Worm (Caenorhabditis elegans) whole organism, L3 larva: ENCODE results near the gene srh-218.

Source experiments
- R02D3.7 ChIP-seq: fragments of 150-350 bp; optimal IDR thresholded peaks from 2 replicates; lab custom pipeline; 2014; ENCODE audit warnings: missing biosample characterization, missing genetic modification characterization
- ZK546.5 ChIP-seq: sonication (generic microtip); optimal IDR thresholded peaks from 2 replicates; lab custom pipeline; 2017; ENCODE audit warnings: missing biosample characterization, missing genetic modification characterization
- ama-1 ChIP-seq: fragments of 150-350 bp; optimal IDR thresholded peaks from 2 replicates; lab custom pipeline; 2018
- ceh-16 ChIP-seq: sonication (generic microtip); optimal IDR thresholded peaks from 2 replicates; lab custom pipeline; 2017; ENCODE audit warnings: missing biosample characterization, missing genetic modification characterization
- ceh-82 ChIP-seq: fragments of 150-350 bp; optimal IDR thresholded peaks from 2 replicates; lab custom pipeline; 2014; ENCODE audit warnings: missing biosample characterization, missing genetic modification characterization
- ceh-9 ChIP-seq: sonication (generic microtip); optimal IDR thresholded peaks from 2 replicates; lab custom pipeline; 2018; ENCODE audit warnings: missing biosample characterization, missing genetic modification characterization
- daf-12 ChIP-seq: fragments of 150-350 bp; optimal IDR thresholded peaks from 2 replicates; lab custom pipeline; 2014; ENCODE audit warnings: missing biosample characterization, missing genetic modification reagents, missing genetic modification characterization
- egl-27 ChIP-seq: sonication (generic microtip); optimal IDR thresholded peaks from 4 replicates; lab custom pipeline; 2017; ENCODE audit warnings: missing biosample characterization, missing genetic modification reagents, missing genetic modification characterization
- egl-5 ChIP-seq: fragments of 150-350 bp; optimal IDR thresholded peaks from 2 replicates; lab custom pipeline; 2017; ENCODE audit warnings: missing biosample characterization, missing genetic modification reagents, missing genetic modification characterization, inconsistent platforms
- elt-2 ChIP-seq: sonication (generic microtip); optimal IDR thresholded peaks from 2 replicates; lab custom pipeline; 2016; ENCODE audit warnings: missing genetic modification reagents, mild to moderate bottlenecking, missing genetic modification characterization, missing compliant biosample characterization
- eor-1 ChIP-seq, 2 experiments: fragments of 150-350 bp; optimal IDR thresholded peaks; 2 replicates each; lab custom pipeline; 2014 to 2018; ENCODE audit warnings: missing biosample characterization in 2 of 2, missing genetic modification characterization in 2 of 2
- fkh-10 ChIP-seq: sonication (generic microtip); optimal IDR thresholded peaks from 2 replicates; lab custom pipeline; 2017; ENCODE audit warnings: missing biosample characterization, missing genetic modification reagents, missing genetic modification characterization
- fkh-2 ChIP-seq: fragments of 150-350 bp; optimal IDR thresholded peaks from 2 replicates; lab custom pipeline; 2014; ENCODE audit warnings: missing biosample characterization, missing genetic modification reagents, missing genetic modification characterization
- fos-1 ChIP-seq: fragments of 150-350 bp; optimal IDR thresholded peaks from 2 replicates; lab custom pipeline; 2014; ENCODE audit warnings: missing biosample characterization, missing genetic modification characterization
- jun-1 ChIP-seq: fragments of 150-350 bp; optimal IDR thresholded peaks from 2 replicates; lab custom pipeline; 2014; ENCODE audit warnings: missing biosample characterization, missing genetic modification reagents, missing genetic modification characterization
- lin-15B ChIP-seq: fragments of 150-350 bp; optimal IDR thresholded peaks from 2 replicates; lab custom pipeline; 2014; ENCODE audit warnings: missing biosample characterization, missing genetic modification characterization
- lin-39 ChIP-seq: fragments of 150-350 bp; optimal IDR thresholded peaks from 2 replicates; lab custom pipeline; 2018; ENCODE audit warnings: missing biosample characterization, missing genetic modification reagents, missing genetic modification characterization
- lsy-12 ChIP-seq: sonication (generic microtip); optimal IDR thresholded peaks from 2 replicates; lab custom pipeline; 2016; ENCODE audit warnings: mild to moderate bottlenecking, missing genetic modification characterization, missing compliant biosample characterization
- nfya-1 ChIP-seq: sonication (generic microtip); optimal IDR thresholded peaks from 2 replicates; lab custom pipeline; 2017; ENCODE audit warnings: missing genetic modification characterization, mild to moderate bottlenecking, missing compliant biosample characterization, antibody characterized with exemption, moderate library complexity; ENCODE audit not compliant: insufficient read depth
- nhr-12 ChIP-seq: fragments of 150-350 bp; optimal IDR thresholded peaks from 2 replicates; lab custom pipeline; 2014; ENCODE audit warnings: missing biosample characterization, missing genetic modification characterization
- nhr-23 ChIP-seq: fragments of 150-350 bp; optimal IDR thresholded peaks from 2 replicates; lab custom pipeline; 2014; ENCODE audit warnings: missing biosample characterization, missing genetic modification reagents, missing genetic modification characterization
- nhr-237 ChIP-seq: fragments of 150-350 bp; optimal IDR thresholded peaks from 2 replicates; lab custom pipeline; 2014; ENCODE audit warnings: missing biosample characterization, missing genetic modification characterization
- nhr-25 ChIP-seq: sonication (generic microtip); optimal IDR thresholded peaks from 2 replicates; lab custom pipeline; 2017; ENCODE audit warnings: missing biosample characterization, missing genetic modification characterization
- nhr-28 ChIP-seq: fragments of 150-350 bp; optimal IDR thresholded peaks from 2 replicates; lab custom pipeline; 2014; ENCODE audit warnings: missing biosample characterization, missing genetic modification characterization
- nhr-67 ChIP-seq: fragments of 150-350 bp; optimal IDR thresholded peaks from 2 replicates; lab custom pipeline; 2014; ENCODE audit warnings: missing biosample characterization, missing genetic modification characterization
- nhr-76 ChIP-seq: fragments of 150-350 bp; sonication (generic microtip); optimal IDR thresholded peaks from 5 replicates; lab custom pipeline; 2014; ENCODE audit warnings: missing biosample characterization, missing genetic modification characterization
- nhr-77 ChIP-seq: fragments of 150-350 bp; optimal IDR thresholded peaks from 2 replicates; lab custom pipeline; 2014; ENCODE audit warnings: missing biosample characterization, missing genetic modification characterization
- pha-4 ChIP-seq: fragments of 150-350 bp; optimal IDR thresholded peaks from 2 replicates; lab custom pipeline; 2014; ENCODE audit warnings: missing biosample characterization, missing genetic modification reagents, missing genetic modification characterization
- pqm-1 ChIP-seq: fragments of 150-350 bp; optimal IDR thresholded peaks from 2 replicates; lab custom pipeline; 2017; ENCODE audit warnings: missing biosample characterization, missing genetic modification characterization, inconsistent platforms
- sea-2 ChIP-seq: fragments of 150-350 bp; sonication (generic microtip); optimal IDR thresholded peaks from 4 replicates; lab custom pipeline; 2014; ENCODE audit warnings: missing biosample characterization, missing genetic modification reagents, missing genetic modification characterization
- snpc-4 ChIP-seq: fragments of 150-350 bp; optimal IDR thresholded peaks from 2 replicates; lab custom pipeline; 2014; ENCODE audit warnings: missing biosample characterization, missing genetic modification characterization
- unc-39 ChIP-seq: sonication (generic microtip); optimal IDR thresholded peaks from 4 replicates; lab custom pipeline; 2017; ENCODE audit warnings: missing biosample characterization, missing genetic modification characterization
- zag-1 ChIP-seq: fragments of 150-350 bp; optimal IDR thresholded peaks from 2 replicates; lab custom pipeline; 2014; ENCODE audit warnings: missing biosample characterization, missing genetic modification characterization
- ztf-4 ChIP-seq: fragments of 150-350 bp; optimal IDR thresholded peaks from 2 replicates; lab custom pipeline; 2014; ENCODE audit warnings: missing biosample characterization, missing genetic modification characterization

Gene srh-218

DNA sequence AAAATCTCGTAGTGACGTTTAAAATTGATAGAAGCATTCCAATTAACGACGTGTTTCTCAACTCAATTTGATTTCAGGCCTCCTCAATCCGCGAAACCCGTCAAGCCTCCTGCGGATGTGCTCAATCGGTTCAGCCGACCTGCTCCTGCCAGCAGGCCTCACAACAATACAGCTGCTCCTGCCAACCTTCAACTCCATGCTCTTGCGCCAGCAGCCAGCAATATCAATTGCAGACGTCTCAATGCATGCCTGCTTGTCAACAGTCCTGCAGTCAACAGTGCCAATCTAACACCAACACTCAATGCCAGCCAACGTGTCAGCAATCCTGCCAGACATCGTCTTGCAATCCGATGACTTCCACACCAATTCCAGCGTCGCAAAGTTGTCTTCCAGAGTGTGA, 27.8 kb upstream of the srh-218 start:
- no peak for TF ChIP-seq jun-1 (tag; lab: Kevin White, UChicago)
- TF ChIP-seq fos-1 (tag; lab: Kevin White, UChicago) = no peak
- TF ChIP-seq ceh-82 (tag; lab: Kevin White, UChicago) = no peak
- TF ChIP-seq lin-39 (tag; lab: Kevin White, UChicago) = no peak
- TF ChIP-seq nhr-76 = no peak
- TF ChIP-seq lin-15B (tag; lab: Kevin White, UChicago) = no peak
- no peak for TF ChIP-seq fkh-2 (tag; lab: Kevin White, UChicago)
- no peak for TF ChIP-seq ZK546.5
- no peak for TF ChIP-seq nhr-28
- no peak for TF ChIP-seq nhr-23 (tag; lab: Kevin White, UChicago)
- no peak for TF ChIP-seq snpc-4 (tag; lab: Kevin White, UChicago)

DNA sequence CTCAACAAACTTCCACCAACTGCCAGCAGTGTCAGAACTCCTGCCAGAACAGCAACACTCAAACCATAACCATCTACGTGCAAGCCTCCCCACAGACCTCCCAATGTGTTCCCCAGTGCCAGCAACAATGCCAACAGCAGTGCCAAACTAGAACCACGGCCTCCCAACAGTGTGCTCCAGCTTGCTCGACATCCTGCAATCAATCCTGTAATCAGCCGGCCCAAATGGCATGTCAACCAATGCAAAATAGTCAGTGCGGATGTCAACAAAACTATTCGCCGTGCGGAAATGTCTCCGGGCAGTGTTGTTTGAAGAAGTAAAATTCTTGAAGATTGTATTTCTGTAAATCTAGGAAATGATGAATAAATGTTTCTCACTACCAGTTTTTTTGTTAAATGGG, 27.1 kb upstream of the srh-218 start:
- no peak for TF ChIP-seq nhr-76
- TF ChIP-seq snpc-4 (tag; lab: Kevin White, UChicago) = no peak
- TF ChIP-seq nhr-77 (tag; lab: Kevin White, UChicago) = no peak
- no peak for TF ChIP-seq elt-2 (tag; lab: Kevin White, UChicago)
- no peak for TF ChIP-seq lin-39 (tag; lab: Kevin White, UChicago)
- no peak for TF ChIP-seq jun-1 (tag; lab: Kevin White, UChicago)
- TF ChIP-seq ceh-9 (tag; lab: Kevin White, UChicago) = no peak
- no peak for TF ChIP-seq egl-5 (tag; lab: Kevin White, UChicago)
- no peak for TF ChIP-seq nhr-237 (tag; lab: Kevin White, UChicago)
- TF ChIP-seq ceh-16 (tag; lab: Kevin White, UChicago) = no peak
- no peak for TF ChIP-seq unc-39 (tag; lab: Kevin White, UChicago)
- TF ChIP-seq nhr-67 = no peak
- TF ChIP-seq daf-12 (tag; lab: Kevin White, UChicago) = no peak
- TF ChIP-seq egl-27 (tag; lab: Kevin White, UChicago) = no peak
- no peak for TF ChIP-seq ztf-4 (tag; lab: Kevin White, UChicago)

DNA sequence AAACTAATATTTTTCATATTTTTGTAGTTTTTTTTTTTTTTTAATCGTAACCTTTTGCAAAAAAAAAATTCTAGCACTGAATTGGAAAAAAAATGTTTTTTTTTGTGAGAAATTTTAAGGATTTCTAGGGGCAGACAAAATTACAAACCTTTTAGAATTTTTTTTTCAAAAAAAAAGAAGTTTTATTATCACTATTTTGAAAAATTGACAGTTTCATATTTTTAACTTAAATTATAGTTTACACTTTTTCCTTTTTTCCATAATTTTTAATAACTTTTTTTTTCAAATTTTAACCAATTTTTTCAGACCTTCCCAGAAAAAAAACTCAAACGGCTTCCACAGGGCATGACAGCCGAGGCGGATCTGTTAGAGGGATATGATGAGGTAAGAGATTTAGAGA, 22.8 kb upstream of the srh-218 start, which contains the start of gene dpf-1:
Gene dpf-1 (plus strand): TSS at position 301 of the 400 bp plus-strand sequence.
- no peak for TF ChIP-seq R02D3.7 (tag; lab: Kevin White, UChicago)
- no peak for TF ChIP-seq snpc-4 (tag; lab: Kevin White, UChicago)
- no peak for TF ChIP-seq nhr-77 (tag; lab: Kevin White, UChicago)
- no peak for TF ChIP-seq eor-1 (tag; optimal IDR thresholded peaks at IDR 0.05; lab: Kevin White, UChicago)
- TF ChIP-seq nhr-25 (tag; lab: Kevin White, UChicago) = no peak
- no peak for TF ChIP-seq nhr-23 (tag; lab: Kevin White, UChicago)
- TF ChIP-seq pha-4 (tag; lab: Kevin White, UChicago) = no peak
- no peak for TF ChIP-seq unc-39 (tag; lab: Kevin White, UChicago)
- no peak for TF ChIP-seq lsy-12
- no peak for TF ChIP-seq egl-27 (tag; lab: Kevin White, UChicago)
- no peak for TF ChIP-seq ceh-82 (tag; lab: Kevin White, UChicago)
- TF ChIP-seq egl-5 (tag; lab: Kevin White, UChicago) = no peak
- no peak for TF ChIP-seq ama-1
- no peak for TF ChIP-seq elt-2 (tag; lab: Kevin White, UChicago)
- TF ChIP-seq zag-1 (tag; lab: Kevin White, UChicago) = no peak
- no peak for TF ChIP-seq ZK546.5
- TF ChIP-seq ceh-16 (tag; lab: Kevin White, UChicago) = no peak
- TF ChIP-seq nfya-1 = no peak
- TF ChIP-seq nhr-12 (tag; lab: Kevin White, UChicago) = no peak

- no peak for TF ChIP-seq sea-2 (GFP tag; lab: Kevin White, UChicago)
- no peak for TF ChIP-seq egl-27 (tag; lab: Kevin White, UChicago)
- TF ChIP-seq fkh-2 (tag; lab: Kevin White, UChicago) = no peak
- no peak for TF ChIP-seq nhr-237 (tag; lab: Kevin White, UChicago)
- TF ChIP-seq pqm-1 = peak; percentile 54
- no peak for TF ChIP-seq lin-39 (tag; lab: Kevin White, UChicago)
- TF ChIP-seq fkh-10 (GFP tag; lab: Kevin White, UChicago) = no peak
- TF ChIP-seq eor-1 (tag; optimal IDR thresholded peaks at IDR 0.05; lab: Kevin White, UChicago) = no peak
- no peak for TF ChIP-seq ceh-9 (tag; lab: Kevin White, UChicago)
- no peak for TF ChIP-seq lin-15B (tag; lab: Kevin White, UChicago)
- TF ChIP-seq pha-4 (tag; lab: Kevin White, UChicago) = peak; percentile 52
- no peak for TF ChIP-seq R02D3.7 (tag; lab: Kevin White, UChicago)
- no peak for TF ChIP-seq zag-1 (tag; lab: Kevin White, UChicago)
- TF ChIP-seq ama-1 = no peak
- peak; percentile 40 for TF ChIP-seq elt-2 (tag; lab: Kevin White, UChicago)
- no peak for TF ChIP-seq ztf-4 (tag; lab: Kevin White, UChicago)
- TF ChIP-seq nhr-28 = no peak
- no peak for TF ChIP-seq ceh-16 (tag; lab: Kevin White, UChicago)
Measured at ce11 chrV:15478597-15478996, 15.2 kb upstream of the srh-218 start, which contains the start of gene C06B8.2. C06B8.2 (minus strand) TSS chrV:15478749.
